Worm (Caenorhabditis elegans) whole organism, L4 larva: ENCODE measurements around the gene T24H10.1.

ENCODE experiments used
- F26F4.8 ChIP-seq: fragments of 200-800 bp; sonication (Bioruptor generic); conservative IDR thresholded peaks from 2 replicates; pipeline ENCODE4 v1.3.6; 2022; ENCODE audit warnings: missing genetic modification characterization, missing compliant biosample characterization
- F37D6.2 ChIP-seq: sonication (generic microtip); optimal IDR thresholded peaks from 2 replicates; lab custom pipeline; 2016; ENCODE audit warnings: mild to moderate bottlenecking, missing genetic modification characterization, missing compliant biosample characterization
- F44E2.7 ChIP-seq: fragments of 200-800 bp; sonication (Bioruptor generic); IDR thresholded peaks from 2 replicates; pipeline ENCODE4 v2.1.2; 2022; ENCODE audit warnings: missing genetic modification characterization, missing compliant biosample characterization
- R02D3.7 ChIP-seq: fragments of 150-350 bp; sonication (generic microtip); optimal IDR thresholded peaks from 3 replicates; lab custom pipeline; 2014; ENCODE audit warnings: missing biosample characterization, missing genetic modification characterization
- T20F7.1 ChIP-seq: fragments of 200-800 bp; sonication (Bioruptor generic); optimal IDR thresholded peaks from 2 replicates; lab custom pipeline; 2018; ENCODE audit warnings: mild to moderate bottlenecking, missing genetic modification characterization, missing compliant biosample characterization
- Y105C5A.15 ChIP-seq: fragments of 200-800 bp; sonication (Bioruptor generic); IDR thresholded peaks from 2 replicates; pipeline ENCODE4 v1.3.6; 2022; ENCODE audit warnings: missing genetic modification characterization, missing compliant biosample characterization
- Y48G9A.11 ChIP-seq: fragments of 200-800 bp; sonication (Bioruptor generic); IDR thresholded peaks from 2 replicates; pipeline ENCODE4 v1.3.6; 2022; ENCODE audit warnings: missing genetic modification reagents, missing genetic modification characterization, missing compliant biosample characterization
- aha-1 ChIP-seq: fragments of 150-350 bp; peaks from one replicate; lab custom pipeline; 2014; ENCODE audit warnings: missing biosample characterization, missing genetic modification characterization
- arid-1 ChIP-seq: fragments of 200-800 bp; sonication (Bioruptor generic); conservative IDR thresholded peaks from 2 replicates; pipeline ENCODE4 v1.3.6; 2022; ENCODE audit warnings: missing genetic modification reagents, missing genetic modification characterization, missing compliant biosample characterization
- ceh-28 ChIP-seq: fragments of 150-350 bp; optimal IDR thresholded peaks from 2 replicates; lab custom pipeline; 2014; ENCODE audit warnings: missing biosample characterization, missing genetic modification reagents, missing genetic modification characterization
- ctbp-1 ChIP-seq: fragments of 200-800 bp; sonication (Bioruptor generic); IDR thresholded peaks from 2 replicates; pipeline ENCODE4 v1.3.6; 2022; ENCODE audit warnings: missing genetic modification reagents, missing genetic modification characterization, missing compliant biosample characterization
- daf-19 ChIP-seq: fragments of 200-800 bp; sonication (Bioruptor generic); conservative IDR thresholded peaks from 2 replicates; pipeline ENCODE4 v1.3.6; 2022; ENCODE audit warnings: missing genetic modification characterization, missing compliant biosample characterization
- daf-8 ChIP-seq: fragments of 200-800 bp; sonication (Bioruptor generic); IDR thresholded peaks from 2 replicates; pipeline ENCODE4 v1.3.6; 2022; ENCODE audit warnings: missing genetic modification characterization, missing compliant biosample characterization
- dmd-6 ChIP-seq: fragments of 200-800 bp; sonication (Bioruptor generic); IDR thresholded peaks from 2 replicates; pipeline ENCODE4 v1.3.6; 2022; ENCODE audit warnings: missing genetic modification reagents, missing genetic modification characterization, missing compliant biosample characterization
- dpl-1 ChIP-seq: fragments of 150-350 bp; optimal IDR thresholded peaks from 2 replicates; lab custom pipeline; 2014; ENCODE audit warnings: missing biosample characterization, missing genetic modification reagents, missing genetic modification characterization
- egl-43 ChIP-seq: fragments of 200-800 bp; sonication (Bioruptor generic); IDR thresholded peaks from 2 replicates; pipeline ENCODE4 v1.3.6; 2022; ENCODE audit warnings: missing genetic modification reagents, missing genetic modification characterization, missing compliant biosample characterization
- fkh-10 ChIP-seq: fragments of 150-350 bp; optimal IDR thresholded peaks from 2 replicates; lab custom pipeline; 2014; ENCODE audit warnings: missing biosample characterization, missing genetic modification reagents, missing genetic modification characterization
- hlh-11 ChIP-seq: fragments of 200-800 bp; sonication (Bioruptor generic); optimal IDR thresholded peaks from 2 replicates; lab custom pipeline; 2018; ENCODE audit warnings: mild to moderate bottlenecking, missing genetic modification characterization, missing compliant biosample characterization
- hlh-30 ChIP-seq: sonication (generic microtip); optimal IDR thresholded peaks from 2 replicates; lab custom pipeline; 2017; ENCODE audit warnings: antibody characterized with exemption, mild to moderate bottlenecking, missing genetic modification characterization, missing compliant biosample characterization; ENCODE audit not compliant: insufficient read depth
- jun-1 ChIP-seq: fragments of 150-350 bp; optimal IDR thresholded peaks from 2 replicates; lab custom pipeline; 2014; ENCODE audit warnings: missing biosample characterization, missing genetic modification reagents, missing genetic modification characterization
- lin-1 ChIP-seq: fragments of 200-800 bp; sonication (Bioruptor generic); IDR thresholded peaks from 2 replicates; pipeline ENCODE4 v1.3.6; 2022; ENCODE audit warnings: missing genetic modification reagents, missing genetic modification characterization, missing compliant biosample characterization
- lin-13 ChIP-seq: fragments of 150-350 bp; optimal IDR thresholded peaks from 2 replicates; lab custom pipeline; 2014; ENCODE audit warnings: missing biosample characterization, missing genetic modification reagents, missing genetic modification characterization
- lin-15B ChIP-seq: fragments of 150-350 bp; sonication (generic microtip); optimal IDR thresholded peaks from 3 replicates; lab custom pipeline; 2014; ENCODE audit warnings: missing biosample characterization, missing genetic modification characterization
- lin-29 ChIP-seq: fragments of 200-800 bp; sonication (Bioruptor generic); IDR thresholded peaks from 2 replicates; pipeline ENCODE4 v1.3.6; 2022; ENCODE audit warnings: missing genetic modification reagents, missing genetic modification characterization, missing compliant biosample characterization
- lin-38 ChIP-seq: fragments of 200-800 bp; sonication (Bioruptor generic); IDR thresholded peaks from 2 replicates; pipeline ENCODE4 v1.3.6; 2022; ENCODE audit warnings: missing genetic modification reagents, missing genetic modification characterization, missing compliant biosample characterization
- lir-3 ChIP-seq: sonication (generic microtip); optimal IDR thresholded peaks from 2 replicates; lab custom pipeline; 2016; ENCODE audit warnings: mild to moderate bottlenecking, missing genetic modification characterization, missing compliant biosample characterization
- lsy-2 ChIP-seq, 2 experiments: fragments of 150-350 bp in 1 of 2; sonication (generic microtip) in 1 of 2; optimal IDR thresholded peaks; 2 replicates each; lab custom pipeline; 2014 to 2017; ENCODE audit warnings: missing biosample characterization in 2 of 2, missing genetic modification characterization in 2 of 2
- madf-9 ChIP-seq: fragments of 200-800 bp; sonication (Bioruptor generic); conservative IDR thresholded peaks from 2 replicates; pipeline ENCODE4 v1.3.6; 2022; ENCODE audit warnings: missing genetic modification reagents, missing genetic modification characterization, missing compliant biosample characterization
- mdl-1 ChIP-seq, 2 experiments: fragments of 150-350 bp in 1 of 2; sonication (generic microtip) in 1 of 2; optimal IDR thresholded peaks; 2 replicates each; lab custom pipeline; 2014 to 2017; ENCODE audit warnings: missing biosample characterization in 2 of 2, missing genetic modification characterization in 2 of 2
- mep-1 ChIP-seq: fragments of 150-350 bp; sonication (generic microtip); optimal IDR thresholded peaks from 3 replicates; lab custom pipeline; 2014; ENCODE audit warnings: missing biosample characterization, missing genetic modification characterization
- mxl-2 ChIP-seq: fragments of 200-800 bp; sonication (Bioruptor generic); conservative IDR thresholded peaks from 2 replicates; pipeline ENCODE4 v1.3.6; 2022; ENCODE audit warnings: missing genetic modification reagents, missing genetic modification characterization, missing compliant biosample characterization
- nhr-10 ChIP-seq: fragments of 150-350 bp; optimal IDR thresholded peaks from 2 replicates; lab custom pipeline; 2014; ENCODE audit warnings: missing biosample characterization, missing genetic modification characterization
- nhr-11 ChIP-seq: fragments of 150-350 bp; optimal IDR thresholded peaks from 2 replicates; lab custom pipeline; 2014; ENCODE audit warnings: missing biosample characterization, missing genetic modification characterization
- nhr-237 ChIP-seq: sonication (generic microtip); optimal IDR thresholded peaks from 2 replicates; lab custom pipeline; 2017; ENCODE audit warnings: missing biosample characterization, missing genetic modification characterization
- nhr-42 ChIP-seq: fragments of 200-800 bp; sonication (Bioruptor generic); IDR thresholded peaks from 2 replicates; pipeline ENCODE4 v1.3.6; 2022; ENCODE audit warnings: missing genetic modification characterization, missing compliant biosample characterization
- nhr-77 ChIP-seq: fragments of 150-350 bp; optimal IDR thresholded peaks from 2 replicates; lab custom pipeline; 2014; ENCODE audit warnings: missing biosample characterization, missing genetic modification characterization
- pha-4 ChIP-seq, 2 experiments: fragments of 150-350 bp in 1 of 2; fragments of 200-800 bp in 1 of 2; sonication (Bioruptor generic) in 1 of 2; IDR thresholded peaks in 1 of 2; optimal IDR thresholded peaks in 1 of 2; 2 replicates each; pipeline versions ENCODE4 v1.3.6 to Lab custom; 2014 to 2022; ENCODE audit warnings: missing genetic modification characterization in 2 of 2, missing genetic modification reagents in 2 of 2, missing biosample characterization in 1 of 2, missing compliant biosample characterization in 1 of 2
- php-3 ChIP-seq: fragments of 200-800 bp; sonication (Bioruptor generic); IDR thresholded peaks from 2 replicates; pipeline ENCODE4 v1.3.6; 2022; ENCODE audit warnings: missing genetic modification reagents, missing genetic modification characterization, missing compliant biosample characterization
- rbr-2 ChIP-seq: sonication (generic microtip); optimal IDR thresholded peaks from 2 replicates; lab custom pipeline; 2016; ENCODE audit warnings: missing genotype, missing genetic modification characterization, missing compliant biosample characterization
- saeg-2 ChIP-seq: fragments of 200-800 bp; sonication (Bioruptor generic); IDR thresholded peaks from 2 replicates; pipeline ENCODE4 v1.3.6; 2022; ENCODE audit warnings: missing genetic modification reagents, missing genetic modification characterization, missing compliant biosample characterization
- set-16 ChIP-seq: fragments of 200-800 bp; sonication (Bioruptor generic); IDR thresholded peaks from 2 replicates; pipeline ENCODE4 v1.3.6; 2022; ENCODE audit warnings: missing genetic modification reagents, missing genetic modification characterization, missing compliant biosample characterization
- snpc-1.2 ChIP-seq: fragments of 200-800 bp; sonication (Bioruptor generic); IDR thresholded peaks from 2 replicates; pipeline ENCODE4 v1.3.6; 2022; ENCODE audit warnings: missing genetic modification reagents, missing genetic modification characterization, missing compliant biosample characterization
- tag-97 ChIP-seq: fragments of 200-800 bp; sonication (Bioruptor generic); IDR thresholded peaks from 2 replicates; pipeline ENCODE4 v1.3.6; 2022; ENCODE audit warnings: missing genetic modification characterization, missing compliant biosample characterization
- unc-62 ChIP-seq, 3 experiments: fragments of 150-350 bp in 1 of 3; sonication (generic microtip); optimal IDR thresholded peaks in 2 of 3; peaks in 1 of 3; 1 replicate in 1 of 3; 2 replicates in 2 of 3; lab custom pipeline; 2014 to 2017; ENCODE audit warnings: missing biosample characterization in 3 of 3, missing genetic modification characterization in 3 of 3, missing genetic modification reagents in 3 of 3, missing genotype in 1 of 3
- ztf-11 ChIP-seq: fragments of 150-350 bp; optimal IDR thresholded peaks from 2 replicates; lab custom pipeline; 2014; ENCODE audit warnings: missing biosample characterization, missing genetic modification characterization
- ztf-7 ChIP-seq: fragments of 150-350 bp; optimal IDR thresholded peaks from 2 replicates; lab custom pipeline; 2014; ENCODE audit warnings: missing biosample characterization, missing genetic modification characterization

Gene T24H10.1

ce11 chrII:9057035-9057668 lies 42.0 kb upstream of the T24H10.1 start, which contains the start of gene rpl-32 (continued):
- TF ChIP-seq nhr-10 (no peak), T20F7.1 (GFP tag; lab: Kevin White, UChicago) (peak; percentile 82), dpl-1 (GFP tag; lab: Kevin White, UChicago) (peak; percentile 71), Y48G9A.11 (no peak), lin-38 (peak; percentile 97), saeg-2 (GFP tag; lab: Robert Waterston, UW) (no peak), daf-19 (GFP tag; lab: Robert Waterston, UW) (0 out of 2 replicates have a peak, but pooled peaks have one; percentile 17), F44E2.7 (no peak), egl-43 (GFP tag; lab: Robert Waterston, UW) (no peak), R02D3.7 (tag; lab: Kevin White, UChicago) (no peak), ztf-11 (tag; lab: Kevin White, UChicago) (no peak), lir-3 (tag; lab: Kevin White, UChicago) (no peak), F37D6.2 (peak; percentile 14), nhr-42 (GFP tag; lab: Robert Waterston, UW) (no peak), php-3 (GFP tag; lab: Robert Waterston, UW) (no peak), aha-1 (tag; lab: Kevin White, UChicago) (peak; percentile 78), ztf-7 (tag; lab: Kevin White, UChicago) (no peak), madf-9 (GFP tag; lab: Robert Waterston, UW) (no peak), mdl-1 (tag; optimal IDR thresholded peaks at IDR 0.05; lab: Kevin White, UChicago) (no peak), mxl-2 (GFP tag; lab: Robert Waterston, UW) (no peak), lin-15B (peak; percentile 32), daf-8 (GFP tag; lab: Robert Waterston, UW) (no peak), tag-97 (GFP tag; lab: Robert Waterston, UW) (no peak), lsy-2 (tag; optimal IDR thresholded peaks at IDR 0.05; lab: Kevin White, UChicago) (peak; percentile 6 to 90), fkh-10 (peak; percentile 14), hlh-11 (tag; lab: Kevin White, UChicago) (peak; percentile 76), pha-4 (GFP tag; IDR thresholded peaks at IDR 0.05; lab: Robert Waterston, UW) (0 out of 2 replicates have a peak, but pooled peaks have one; percentile 26), pha-4 (tag; optimal IDR thresholded peaks at IDR 0.05; lab: Kevin White, UChicago) (peak; percentile 71), jun-1 (tag; lab: Kevin White, UChicago) (no peak), rbr-2 (tag; lab: Kevin White, UChicago) (peak; percentile 74), nhr-11 (peak; percentile 81), lin-13 (GFP tag; lab: Kevin White, UChicago) (peak; percentile 70), hlh-30 (tag; lab: Kevin White, UChicago) (peak; percentile 76), set-16 (GFP tag; lab: Robert Waterston, UW) (no peak), nhr-237 (tag; lab: Kevin White, UChicago) (no peak), lin-29 (GFP tag; lab: Robert Waterston, UW) (no peak), ctbp-1 (no peak), unc-62 (GFP tag; optimal IDR thresholded peaks at IDR 0.05 in 1 of 2; lab: Kevin White, UChicago) (no peak), unc-62 (tag; optimal IDR thresholded peaks at IDR 0.05; lab: Kevin White, UChicago) (no peak), arid-1 (no peak), mep-1 (peak; percentile 84), lin-1 (GFP tag; lab: Robert Waterston, UW) (no peak), ceh-28 (no peak), F26F4.8 (no peak), Y105C5A.15 (GFP tag; lab: Robert Waterston, UW) (0 out of 2 replicates have a peak, but pooled peaks have one; percentile 6), dmd-6 (GFP tag; lab: Robert Waterston, UW) (peak; percentile 50), nhr-77 (tag; lab: Kevin White, UChicago) (peak; percentile 94), snpc-1.2 (no peak)
